Worm (Caenorhabditis elegans): Measurements from ENCODE around the gene F49H6.15.
A peak's percentile ranks its signal among the peaks of the same experiment; 100 is the strongest.

ce11 chrV:17014050-17014449 lies 12.1 kb downstream of the F49H6.15 start, which contains the start of gene clc-13:
- TF ChIP-seq ceh-48 (tag; optimal IDR thresholded peaks at IDR 0.05) (no peak), pqm-1 (tag; optimal IDR thresholded peaks at IDR 0.05) (no peak), nhr-11 (tag; optimal IDR thresholded peaks at IDR 0.05) (no peak), elt-2 (tag; optimal IDR thresholded peaks at IDR 0.05) (peak; percentile 89), nhr-232 (tag; optimal IDR thresholded peaks at IDR 0.05) (no peak), pros-1 (tag; optimal IDR thresholded peaks at IDR 0.05) (no peak)

Measured in whole organism, late embryonic.